Worm (Caenorhabditis elegans) whole organism, L4 larva: ENCODE measurements around the gene Y51H4A.25.

ENCODE experiments used
- F49E8.2 ChIP-seq: sonication (generic microtip); optimal IDR thresholded peaks from 2 replicates; lab custom pipeline; 2016; ENCODE audit warnings: missing compliant biosample characterization, mild to moderate bottlenecking, missing genetic modification characterization, borderline replicate concordance
- T20F7.1 ChIP-seq: fragments of 200-800 bp; sonication (Bioruptor generic); optimal IDR thresholded peaks from 2 replicates; lab custom pipeline; 2018; ENCODE audit warnings: mild to moderate bottlenecking, missing genetic modification characterization, missing compliant biosample characterization
- Y75B8A.6 ChIP-seq: fragments of 200-800 bp; sonication (Bioruptor generic); IDR thresholded peaks from 2 replicates; pipeline ENCODE4 v1.3.6; 2022; ENCODE audit warnings: missing genetic modification reagents, missing genetic modification characterization, missing compliant biosample characterization
- aha-1 ChIP-seq: fragments of 150-350 bp; peaks from one replicate; lab custom pipeline; 2014; ENCODE audit warnings: missing biosample characterization, missing genetic modification characterization
- ama-1 ChIP-seq: fragments of 150-350 bp; optimal IDR thresholded peaks from 2 replicates; lab custom pipeline; 2014; ENCODE audit warnings: inconsistent platforms, mixed read lengths
- ceh-44 ChIP-seq: fragments of 200-800 bp; sonication (Bioruptor generic); IDR thresholded peaks from 2 replicates; pipeline ENCODE4 v1.3.6; 2022; ENCODE audit warnings: missing genetic modification reagents, missing genetic modification characterization, missing compliant biosample characterization
- egl-27 ChIP-seq: sonication (generic microtip); optimal IDR thresholded peaks from 3 replicates; lab custom pipeline; 2017; ENCODE audit warnings: missing biosample characterization, missing genetic modification reagents, missing genetic modification characterization
- fos-1 ChIP-seq: fragments of 150-350 bp; optimal IDR thresholded peaks from 2 replicates; lab custom pipeline; 2014; ENCODE audit warnings: missing biosample characterization, missing genetic modification characterization
- hif-1 ChIP-seq, 2 experiments: sonication (generic microtip); optimal IDR thresholded peaks; 2 replicates each; lab custom pipeline; 2016 to 2017; ENCODE audit warnings: missing compliant biosample characterization in 2 of 2, missing genetic modification characterization in 2 of 2, missing genetic modification reagents in 2 of 2, missing genotype in 2 of 2, mild to moderate bottlenecking in 1 of 2
- jun-1 ChIP-seq: fragments of 150-350 bp; optimal IDR thresholded peaks from 2 replicates; lab custom pipeline; 2014; ENCODE audit warnings: missing biosample characterization, missing genetic modification reagents, missing genetic modification characterization
- lin-39 ChIP-seq: fragments of 150-350 bp; optimal IDR thresholded peaks from 2 replicates; lab custom pipeline; 2014; ENCODE audit warnings: missing biosample characterization, missing genetic modification reagents, missing genetic modification characterization
- mdl-1 ChIP-seq, 2 experiments: fragments of 150-350 bp in 1 of 2; sonication (generic microtip) in 1 of 2; optimal IDR thresholded peaks; 2 replicates each; lab custom pipeline; 2014 to 2017; ENCODE audit warnings: missing biosample characterization in 2 of 2, missing genetic modification characterization in 2 of 2
- mdt-29 ChIP-seq: fragments of 200-800 bp; sonication (Bioruptor generic); IDR thresholded peaks from 2 replicates; pipeline ENCODE4 v1.3.6; 2022; ENCODE audit warnings: missing genetic modification reagents, missing genetic modification characterization, missing compliant biosample characterization
- mep-1 ChIP-seq: fragments of 150-350 bp; sonication (generic microtip); optimal IDR thresholded peaks from 3 replicates; lab custom pipeline; 2014; ENCODE audit warnings: missing biosample characterization, missing genetic modification characterization
- nhr-102 ChIP-seq: sonication (generic microtip); optimal IDR thresholded peaks from 2 replicates; lab custom pipeline; 2016; ENCODE audit warnings: mild to moderate bottlenecking, missing genetic modification characterization, moderate library complexity, missing compliant biosample characterization
- nhr-237 ChIP-seq: sonication (generic microtip); optimal IDR thresholded peaks from 2 replicates; lab custom pipeline; 2017; ENCODE audit warnings: missing biosample characterization, missing genetic modification characterization
- nhr-48 ChIP-seq: sonication (generic microtip); optimal IDR thresholded peaks from 2 replicates; lab custom pipeline; 2016; ENCODE audit warnings: mild to moderate bottlenecking, missing genetic modification characterization, missing compliant biosample characterization
- set-16 ChIP-seq: fragments of 200-800 bp; sonication (Bioruptor generic); IDR thresholded peaks from 2 replicates; pipeline ENCODE4 v1.3.6; 2022; ENCODE audit warnings: missing genetic modification reagents, missing genetic modification characterization, missing compliant biosample characterization
- snpc-4 ChIP-seq: fragments of 150-350 bp; optimal IDR thresholded peaks from 2 replicates; lab custom pipeline; 2014; ENCODE audit warnings: missing biosample characterization, missing genetic modification characterization
- spr-1 ChIP-seq: sonication (generic microtip); optimal IDR thresholded peaks from 2 replicates; lab custom pipeline; 2016; ENCODE audit warnings: mild to moderate bottlenecking, missing genetic modification characterization, missing compliant biosample characterization
- tag-97 ChIP-seq: fragments of 200-800 bp; sonication (Bioruptor generic); IDR thresholded peaks from 2 replicates; pipeline ENCODE4 v1.3.6; 2022; ENCODE audit warnings: missing genetic modification characterization, missing compliant biosample characterization
- tra-1 ChIP-seq: fragments of 200-800 bp; sonication (Bioruptor generic); IDR thresholded peaks from 2 replicates; pipeline ENCODE4 v1.3.6; 2022; ENCODE audit warnings: missing genetic modification reagents, missing genetic modification characterization, missing compliant biosample characterization
- unc-39 ChIP-seq: sonication (generic microtip); optimal IDR thresholded peaks from 2 replicates; lab custom pipeline; 2017; ENCODE audit warnings: missing biosample characterization, missing genetic modification characterization
- unc-62 ChIP-seq, 3 experiments: fragments of 150-350 bp in 1 of 3; sonication (generic microtip); optimal IDR thresholded peaks in 2 of 3; peaks in 1 of 3; 1 replicate in 1 of 3; 2 replicates in 2 of 3; lab custom pipeline; 2014 to 2017; ENCODE audit warnings: missing biosample characterization in 3 of 3, missing genetic modification characterization in 3 of 3, missing genetic modification reagents in 3 of 3, missing genotype in 1 of 3
- zag-1 ChIP-seq: fragments of 150-350 bp; optimal IDR thresholded peaks from 2 replicates; lab custom pipeline; 2014; ENCODE audit warnings: missing biosample characterization, missing genetic modification characterization
- zip-11 ChIP-seq: fragments of 200-800 bp; sonication (Bioruptor generic); IDR thresholded peaks from 2 replicates; pipeline ENCODE4 v1.3.6; 2022; ENCODE audit warnings: missing genetic modification characterization, missing compliant biosample characterization

Y51H4A.25 gene

ce11 chrIV:16775925-16776324 is 39.8 kb downstream of the Y51H4A.25 start (continued):
- TF ChIP-seq T20F7.1 (GFP tag; lab: Kevin White, UChicago) (no peak), unc-39 (tag; lab: Kevin White, UChicago) (no peak), snpc-4 (tag; lab: Kevin White, UChicago) (no peak), F49E8.2 (peak; percentile 51), lin-39 (tag; lab: Kevin White, UChicago) (no peak), nhr-237 (tag; lab: Kevin White, UChicago) (no peak), Y75B8A.6 (peak; percentile 67; the same call in 1 of the 2 replicates), tag-97 (GFP tag; lab: Robert Waterston, UW) (no peak)
- TF ChIP-seq, all 104 proteins: peak for 41

- TF ChIP-seq set-16 (GFP tag; lab: Robert Waterston, UW) (peak; percentile 40; the same call in 1 of the 2 replicates), mdl-1 (tag; optimal IDR thresholded peaks at IDR 0.05; lab: Kevin White, UChicago) (no peak)
Measured at ce11 chrIV:16776915-16777314, 40.8 kb downstream of the Y51H4A.25 start.

ce11 chrIV:16777758-16778157 is 41.6 kb downstream of the Y51H4A.25 start:
- TF ChIP-seq zip-11 (no peak), mep-1 (no peak), fos-1 (tag; lab: Kevin White, UChicago) (no peak), hif-1 (tag; optimal IDR thresholded peaks at IDR 0.05; lab: Kevin White, UChicago) (no peak), set-16 (GFP tag; lab: Robert Waterston, UW) (peak; percentile 72; the same call in 1 of the 2 replicates), nhr-48 (tag; lab: Kevin White, UChicago) (no peak), ama-1 (lab: Kevin White, UChicago) (no peak), zag-1 (no peak), jun-1 (tag; lab: Kevin White, UChicago) (no peak), mdl-1 (tag; optimal IDR thresholded peaks at IDR 0.05; lab: Kevin White, UChicago) (no peak), egl-27 (tag; lab: Kevin White, UChicago) (no peak), aha-1 (peak; percentile 80), spr-1 (tag; lab: Kevin White, UChicago) (no peak), Y75B8A.6 (no peak), mdt-29 (GFP tag; lab: Robert Waterston, UW) (no peak)

ce11 chrIV:16778644-16779043 is 42.5 kb downstream of the Y51H4A.25 start:
- TF ChIP-seq ceh-44 (no peak), mdl-1 (tag; optimal IDR thresholded peaks at IDR 0.05; lab: Kevin White, UChicago) (no peak), tra-1 (GFP tag; lab: Robert Waterston, UW) (peak; percentile 46; the same call in 1 of the 2 replicates), set-16 (GFP tag; lab: Robert Waterston, UW) (peak; percentile 73; the same call in 1 of the 2 replicates)

- TF ChIP-seq nhr-102 = no peak
- peak in 1 of 2 experiments; percentile 63 for TF ChIP-seq unc-62 (GFP tag; optimal IDR thresholded peaks at IDR 0.05 in 1 of 2; lab: Kevin White, UChicago)
- TF ChIP-seq unc-62 (tag; optimal IDR thresholded peaks at IDR 0.05; lab: Kevin White, UChicago) = no peak
Measured at ce11 chrIV:16787024-16787423, 50.9 kb downstream of the Y51H4A.25 start, which contains the start of gene Y43D4A.6. Gene Y43D4A.6 (plus strand): TSS chrIV:16787324.
